Worm (Caenorhabditis elegans): ENCODE data around the gene Y37E11B.6.

DNA sequence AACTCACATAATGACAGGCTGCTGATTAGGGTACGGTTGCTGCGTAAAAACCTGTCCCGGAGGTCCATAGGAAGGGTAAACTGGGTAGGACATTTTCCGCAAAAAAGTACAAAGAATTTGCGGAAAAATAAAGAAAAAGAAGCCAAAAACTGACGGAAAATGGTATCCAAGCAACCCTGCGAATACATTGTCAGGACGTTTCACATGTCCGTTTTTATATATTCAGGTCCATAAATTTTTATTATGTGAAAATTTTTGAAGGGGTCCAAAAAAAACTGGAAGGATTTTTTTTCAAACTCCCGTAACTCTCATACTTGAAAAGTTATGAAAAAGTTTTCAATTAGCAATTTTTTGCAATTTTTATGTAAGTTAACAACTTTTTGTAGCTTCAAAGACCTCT, 43.1 kb upstream of the Y37E11B.6 start, which contains the start of gene CC8.3:
- no peak for TF ChIP-seq hmg-4 (GFP tag; optimal IDR thresholded peaks at IDR 0.05)
- TF ChIP-seq F13C5.2 (tag; optimal IDR thresholded peaks at IDR 0.05): no peak
- TF ChIP-seq tbx-37 (GFP tag; conservative IDR thresholded peaks at IDR 0.05): no peak
- TF ChIP-seq ama-1 (optimal IDR thresholded peaks at IDR 0.05): no peak
- no peak for TF ChIP-seq hnd-1 (tag; optimal IDR thresholded peaks at IDR 0.05)
- TF ChIP-seq flt-1 (GFP tag; IDR thresholded peaks at IDR 0.05): no peak
- no peak for TF ChIP-seq B0310.2 (tag; optimal IDR thresholded peaks at IDR 0.05)
- TF ChIP-seq scrt-1 (GFP tag; IDR thresholded peaks at IDR 0.05): no peak
